Fruit fly (Drosophila melanogaster): ENCODE results near the gene Ubr3.

The Ubr3 gene

dm6 chrX:7892539-7892899 is 43.2 kb upstream of the Ubr3 start (continued):
- TF ChIP-seq p53 (GFP tag; optimal IDR thresholded peaks at IDR 0.05) (no peak), sd (tag; optimal IDR thresholded peaks at IDR 0.05) (no peak), CG12219 (GFP tag; optimal IDR thresholded peaks at IDR 0.05) (no peak), CG30403 (GFP tag; optimal IDR thresholded peaks at IDR 0.05) (peak; percentile 18), CG12744 (GFP tag; optimal IDR thresholded peaks at IDR 0.05) (no peak), prd (optimal IDR thresholded peaks at IDR 0.05) (no peak), prd (GFP tag; IDR thresholded peaks at IDR 0.05) (peak; percentile 64; the same call in 2 of the 3 replicates), chn (GFP tag; optimal IDR thresholded peaks at IDR 0.05) (no peak), ind (GFP tag; optimal IDR thresholded peaks at IDR 0.05) (no peak), Ravus (GFP tag; IDR thresholded peaks at IDR 0.05) (no peak), Hmr (GFP tag; optimal IDR thresholded peaks at IDR 0.05) (no peak), ac (GFP tag; optimal IDR thresholded peaks at IDR 0.05) (peak; percentile 35), dm (GFP tag; optimal IDR thresholded peaks at IDR 0.05) (no peak), CG9727 (GFP tag; optimal IDR thresholded peaks at IDR 0.05) (peak; percentile 25), CG32532 (GFP tag; IDR thresholded peaks at IDR 0.05) (no peak), sqz (GFP tag; optimal IDR thresholded peaks at IDR 0.05) (no peak), CG8388 (GFP tag; optimal IDR thresholded peaks at IDR 0.05) (no peak), CG2120 (GFP tag; optimal IDR thresholded peaks at IDR 0.05) (peak; percentile 14), Adf1 (GFP tag; IDR thresholded peaks at IDR 0.05) (no peak), bab2 (GFP tag; optimal IDR thresholded peaks at IDR 0.05) (no peak), gfzf (GFP tag; optimal IDR thresholded peaks at IDR 0.05) (no peak), CG8924 (tag; optimal IDR thresholded peaks at IDR 0.05) (no peak), sim (GFP tag; IDR thresholded peaks at IDR 0.05) (no peak), CG17361 (GFP tag; IDR thresholded peaks at IDR 0.05) (0 out of 3 replicates have a peak, but pooled peaks have one; percentile 29), CG10267 (tag; optimal IDR thresholded peaks at IDR 0.05) (peak; percentile 10), row (GFP tag; IDR thresholded peaks at IDR 0.05) (0 out of 3 replicates have a peak, but pooled peaks have one; percentile 16), ftz-f1 (GFP tag; optimal IDR thresholded peaks at IDR 0.05) (no peak), Sox102F (GFP tag; optimal IDR thresholded peaks at IDR 0.05) (no peak), CG10366 (GFP tag; IDR thresholded peaks at IDR 0.05) (no peak), cwo (GFP tag; optimal IDR thresholded peaks at IDR 0.05) (no peak), CG9215 (GFP tag; IDR thresholded peaks at IDR 0.05) (no peak), CG7271 (tag; optimal IDR thresholded peaks at IDR 0.05) (peak; percentile 11), NC2α (GFP tag; optimal IDR thresholded peaks at IDR 0.05) (no peak), CG31441 (GFP tag; IDR thresholded peaks at IDR 0.05) (0 out of 2 replicates have a peak, but pooled peaks have one; percentile 15), sima (GFP tag; optimal IDR thresholded peaks at IDR 0.05) (no peak), CG13775 (GFP tag; optimal IDR thresholded peaks at IDR 0.05) (peak; percentile 5), sug (tag; optimal IDR thresholded peaks at IDR 0.05) (no peak), ken (GFP tag; IDR thresholded peaks at IDR 0.05) (no peak), luna (GFP tag; optimal IDR thresholded peaks at IDR 0.05) (no peak), CG4404 (GFP tag; IDR thresholded peaks at IDR 0.05) (peak; percentile 62), CG17612 (GFP tag; IDR thresholded peaks at IDR 0.05) (no peak), Dbx (GFP tag; IDR thresholded peaks at IDR 0.05) (no peak), D19A (tag; optimal IDR thresholded peaks at IDR 0.05) (peak; percentile 56), Atf-2 (GFP tag; optimal IDR thresholded peaks at IDR 0.05) (no peak), CG8290 (GFP tag; optimal IDR thresholded peaks at IDR 0.05) (no peak), CG8290 (tag; optimal IDR thresholded peaks at IDR 0.05) (no peak), CG14710 (tag; optimal IDR thresholded peaks at IDR 0.05) (peak; percentile 17), ttk (GFP tag; IDR thresholded peaks at IDR 0.05) (no peak), CG17328 (GFP tag; IDR thresholded peaks at IDR 0.05) (no peak), E2f1 (GFP tag; IDR thresholded peaks at IDR 0.05) (no peak), sens (GFP tag) (peak; percentile 81), zen (tag; optimal IDR thresholded peaks at IDR 0.05) (peak; percentile 15), bsh (GFP tag; optimal IDR thresholded peaks at IDR 0.05) (peak; percentile 15 to 23)

Data from whole organism, embryonic.